Worm (Caenorhabditis elegans) whole organism, young adult: ENCODE measurements around the gene str-19.
A peak's percentile ranks its signal among the peaks of the same experiment; 100 is the strongest.
"Not testable (repeated sequence)": the region's sequence is repeated elsewhere in the genome, so short reads cannot be mapped to it uniquely, and the experiment has no call there.

Experiments
- B0019.2 ChIP-seq: fragments of 200-800 bp; sonication (Bioruptor generic); conservative IDR thresholded peaks from 2 replicates; pipeline ENCODE4 v1.3.6; 2022; ENCODE audit warnings: missing genetic modification reagents, missing genetic modification characterization, missing compliant biosample characterization
- B0261.1 ChIP-seq: sonication (generic microtip); optimal IDR thresholded peaks from 2 replicates; lab custom pipeline; 2016; ENCODE audit warnings: mild to moderate bottlenecking, missing genetic modification characterization, moderate library complexity, missing compliant biosample characterization
- B0336.3 ChIP-seq: fragments of 200-800 bp; sonication (Bioruptor generic); IDR thresholded peaks from 2 replicates; pipeline ENCODE4 v1.3.6; 2022; ENCODE audit warnings: missing genetic modification characterization, missing compliant biosample characterization
- C17E4.6 ChIP-seq: fragments of 200-800 bp; sonication (Bioruptor generic); IDR thresholded peaks from 2 replicates; pipeline ENCODE4 v1.3.6; 2022; ENCODE audit warnings: missing genetic modification reagents, missing genetic modification characterization, missing compliant biosample characterization
- D2030.7 ChIP-seq: fragments of 200-800 bp; sonication (Bioruptor generic); IDR thresholded peaks from 2 replicates; pipeline ENCODE4 v1.3.6; 2022; ENCODE audit warnings: missing genetic modification reagents, missing genetic modification characterization, missing compliant biosample characterization
- F37B4.10 ChIP-seq: fragments of 200-800 bp; sonication (Bioruptor generic); IDR thresholded peaks from 2 replicates; pipeline ENCODE4 v1.3.6; 2022; ENCODE audit warnings: missing genetic modification characterization, missing compliant biosample characterization
- F39B2.1 ChIP-seq: fragments of 200-800 bp; sonication (Bioruptor generic); IDR thresholded peaks from 2 replicates; pipeline ENCODE4 v1.3.6; 2022; ENCODE audit warnings: missing genetic modification reagents, missing genetic modification characterization, missing compliant biosample characterization
- Y53F4B.3 ChIP-seq: fragments of 200-800 bp; sonication (Bioruptor generic); IDR thresholded peaks from 2 replicates; pipeline ENCODE4 v1.3.6; 2022; ENCODE audit warnings: missing genetic modification reagents, missing genetic modification characterization, missing compliant biosample characterization
- Y53G8AR.9 ChIP-seq: fragments of 200-800 bp; sonication (Bioruptor generic); conservative IDR thresholded peaks from 2 replicates; pipeline ENCODE4 v1.3.6; 2022; ENCODE audit warnings: missing genetic modification reagents, missing genetic modification characterization, missing compliant biosample characterization
- Y56A3A.18 ChIP-seq: fragments of 200-800 bp; sonication (Bioruptor generic); IDR thresholded peaks from 2 replicates; pipeline ENCODE4 v1.3.6; 2022; ENCODE audit warnings: missing genetic modification reagents, missing genetic modification characterization, missing compliant biosample characterization
- Y95B8A.8 ChIP-seq: fragments of 200-800 bp; sonication (Bioruptor generic); IDR thresholded peaks from 2 replicates; pipeline ENCODE4 v1.3.6; 2022; ENCODE audit warnings: missing genetic modification reagents, missing genetic modification characterization, missing compliant biosample characterization
- aptf-3 ChIP-seq: fragments of 200-800 bp; sonication (Bioruptor generic); IDR thresholded peaks from 2 replicates; pipeline ENCODE4 v1.3.6; 2022; ENCODE audit warnings: missing genetic modification characterization, missing compliant biosample characterization
- attf-3 ChIP-seq: fragments of 200-800 bp; sonication (Bioruptor generic); conservative IDR thresholded peaks from 2 replicates; pipeline ENCODE4 v1.3.6; 2022; ENCODE audit warnings: missing genetic modification reagents, missing genetic modification characterization, missing compliant biosample characterization
- attf-6 ChIP-seq: fragments of 200-800 bp; sonication (Bioruptor generic); IDR thresholded peaks from 2 replicates; pipeline ENCODE4 v1.3.6; 2022; ENCODE audit warnings: missing genetic modification reagents, missing genetic modification characterization, missing compliant biosample characterization
- bed-1 ChIP-seq: fragments of 200-800 bp; sonication (Bioruptor generic); IDR thresholded peaks from 2 replicates; pipeline ENCODE4 v1.3.6; 2022; ENCODE audit warnings: missing genetic modification reagents, missing genetic modification characterization, missing compliant biosample characterization
- bed-2 ChIP-seq: fragments of 200-800 bp; sonication (Bioruptor generic); IDR thresholded peaks from 2 replicates; pipeline ENCODE4 v1.3.6; 2022; ENCODE audit warnings: missing genetic modification reagents, missing genetic modification characterization, missing compliant biosample characterization
- cebp-1 ChIP-seq, 2 experiments: fragments of 200-800 bp in 1 of 2; sonication (Bioruptor generic) in 1 of 2; sonication (generic microtip) in 1 of 2; IDR thresholded peaks in 1 of 2; optimal IDR thresholded peaks in 1 of 2; 2 replicates each; pipeline versions ENCODE4 v1.3.6 to Lab custom; 2017 to 2022; ENCODE audit warnings: missing compliant biosample characterization in 2 of 2, missing genetic modification characterization in 2 of 2, mild to moderate bottlenecking in 1 of 2, missing genetic modification reagents in 1 of 2, moderate library complexity in 1 of 2
- cebp-2 ChIP-seq: fragments of 200-800 bp; sonication (Bioruptor generic); IDR thresholded peaks from 2 replicates; pipeline ENCODE4 v1.3.6; 2022; ENCODE audit warnings: missing genetic modification characterization, missing compliant biosample characterization
- ceh-100 ChIP-seq: fragments of 200-800 bp; sonication (Bioruptor generic); IDR thresholded peaks from 2 replicates; pipeline ENCODE4 v1.3.6; 2022; ENCODE audit warnings: missing genetic modification reagents, missing genetic modification characterization, missing compliant biosample characterization
- ceh-40 ChIP-seq: fragments of 200-800 bp; sonication (Bioruptor generic); IDR thresholded peaks from 2 replicates; pipeline ENCODE4 v1.3.6; 2022; ENCODE audit warnings: missing genetic modification characterization, missing compliant biosample characterization
- ceh-58 ChIP-seq: fragments of 200-800 bp; sonication (Bioruptor generic); IDR thresholded peaks from 2 replicates; pipeline ENCODE4 v1.3.6; 2022; ENCODE audit warnings: missing genetic modification characterization, missing compliant biosample characterization
- ceh-91 ChIP-seq: fragments of 200-800 bp; sonication (Bioruptor generic); IDR thresholded peaks from 2 replicates; pipeline ENCODE4 v1.3.6; 2022; ENCODE audit warnings: missing genetic modification reagents, missing genetic modification characterization, missing compliant biosample characterization
- dox-1 ChIP-seq: fragments of 200-800 bp; sonication (Bioruptor generic); IDR thresholded peaks from 2 replicates; pipeline ENCODE4 v1.3.6; 2022; ENCODE audit warnings: missing genetic modification reagents, missing genetic modification characterization, missing compliant biosample characterization
- egl-18 ChIP-seq: fragments of 200-800 bp; sonication (Bioruptor generic); IDR thresholded peaks from 2 replicates; pipeline ENCODE4 v1.3.6; 2022; ENCODE audit warnings: missing genetic modification reagents, missing genetic modification characterization, missing compliant biosample characterization
- egl-44 ChIP-seq: fragments of 200-800 bp; sonication (Bioruptor generic); IDR thresholded peaks from 2 replicates; pipeline ENCODE4 v1.3.6; 2022; ENCODE audit warnings: missing genetic modification reagents, missing genetic modification characterization, missing compliant biosample characterization
- egrh-3 ChIP-seq: fragments of 200-800 bp; sonication (Bioruptor generic); IDR thresholded peaks from 2 replicates; pipeline ENCODE4 v1.3.6; 2022; ENCODE audit warnings: missing genetic modification reagents, missing genetic modification characterization, missing compliant biosample characterization
- ekl-4 ChIP-seq: fragments of 200-800 bp; sonication (Bioruptor generic); IDR thresholded peaks from 2 replicates; pipeline ENCODE4 v1.3.6; 2022; ENCODE audit warnings: missing genetic modification reagents, missing genetic modification characterization, missing compliant biosample characterization
- hmg-1.2 ChIP-seq: fragments of 200-800 bp; sonication (Bioruptor generic); IDR thresholded peaks from 2 replicates; pipeline ENCODE4 v1.3.6; 2022; ENCODE audit warnings: missing genetic modification reagents, missing genetic modification characterization, missing compliant biosample characterization
- hrde-1 ChIP-seq: sonication (generic microtip); optimal IDR thresholded peaks from 2 replicates; lab custom pipeline; 2016; ENCODE audit warnings: missing genetic modification characterization, mild to moderate bottlenecking, missing compliant biosample characterization, moderate library complexity, missing genotype, missing genetic modification reagents, borderline replicate concordance
- lin-26 ChIP-seq: fragments of 200-800 bp; sonication (Bioruptor generic); IDR thresholded peaks from 2 replicates; pipeline ENCODE4 v1.3.6; 2022; ENCODE audit warnings: missing genetic modification reagents, missing genetic modification characterization, missing compliant biosample characterization
- lin-54 ChIP-seq: fragments of 200-800 bp; sonication (Bioruptor generic); optimal IDR thresholded peaks from 2 replicates; lab custom pipeline; 2018; ENCODE audit warnings: mild to moderate bottlenecking, missing genetic modification characterization, missing compliant biosample characterization
- lir-1 ChIP-seq: fragments of 200-800 bp; sonication (Bioruptor generic); conservative IDR thresholded peaks from 2 replicates; pipeline ENCODE4 v1.3.6; 2022; ENCODE audit warnings: missing genetic modification reagents, missing genetic modification characterization, missing compliant biosample characterization
- madf-3 ChIP-seq: fragments of 200-800 bp; sonication (Bioruptor generic); IDR thresholded peaks from 2 replicates; pipeline ENCODE4 v1.3.6; 2022; ENCODE audit warnings: missing genetic modification reagents, missing genetic modification characterization, missing compliant biosample characterization
- madf-6 ChIP-seq: fragments of 200-800 bp; sonication (Bioruptor generic); IDR thresholded peaks from 2 replicates; pipeline ENCODE4 v1.3.6; 2022; ENCODE audit warnings: missing genetic modification reagents, missing genetic modification characterization, missing compliant biosample characterization
- mcd-1 ChIP-seq: fragments of 200-800 bp; sonication (Bioruptor generic); IDR thresholded peaks from 2 replicates; pipeline ENCODE4 v1.3.6; 2022; ENCODE audit warnings: missing genetic modification reagents, missing genetic modification characterization, missing compliant biosample characterization
- mes-4 ChIP-seq: sonication (generic microtip); optimal IDR thresholded peaks from 2 replicates; lab custom pipeline; 2016; ENCODE audit warnings: missing genotype, missing genetic modification characterization, missing compliant biosample characterization
- nfyb-1 ChIP-seq: fragments of 200-800 bp; sonication (Bioruptor generic); IDR thresholded peaks from 2 replicates; pipeline ENCODE4 v1.3.6; 2022; ENCODE audit warnings: missing genetic modification reagents, missing genetic modification characterization, missing compliant biosample characterization
- nhr-120 ChIP-seq: fragments of 200-800 bp; sonication (Bioruptor generic); IDR thresholded peaks from 2 replicates; pipeline ENCODE4 v1.3.6; 2022; ENCODE audit warnings: missing genetic modification characterization, missing compliant biosample characterization
- nhr-90 ChIP-seq: sonication (generic microtip); optimal IDR thresholded peaks from 2 replicates; lab custom pipeline; 2016; ENCODE audit warnings: missing genotype, mild to moderate bottlenecking, missing genetic modification characterization, missing compliant biosample characterization
- pbrm-1 ChIP-seq: fragments of 200-800 bp; sonication (Bioruptor generic); IDR thresholded peaks from 2 replicates; pipeline ENCODE4 v1.3.6; 2022; ENCODE audit warnings: missing genetic modification reagents, missing genetic modification characterization, missing compliant biosample characterization
- rcor-1 ChIP-seq: fragments of 200-800 bp; sonication (Bioruptor generic); IDR thresholded peaks from 2 replicates; pipeline ENCODE4 v1.3.6; 2022; ENCODE audit warnings: missing genetic modification reagents, missing genetic modification characterization, missing compliant biosample characterization
- rpc-1 ChIP-seq, 2 experiments: fragments of 150-350 bp in 1 of 2; sonication (generic microtip) in 1 of 2; optimal IDR thresholded peaks; 2 replicates each; lab custom pipeline; 2014 to 2018; ENCODE audit warnings: missing biosample characterization in 1 of 2, missing genetic modification characterization in 1 of 2, missing genetic modification reagents in 1 of 2, missing genotype in 1 of 2
- sea-2 ChIP-seq: fragments of 200-800 bp; sonication (Bioruptor generic); IDR thresholded peaks from 2 replicates; pipeline ENCODE4 v1.3.6; 2022; ENCODE audit warnings: missing genetic modification characterization, missing compliant biosample characterization
- tbp1 ChIP-seq: fragments of 200-800 bp; sonication (Bioruptor generic); optimal IDR thresholded peaks from 2 replicates; lab custom pipeline; 2018; ENCODE audit warnings: mild to moderate bottlenecking, missing genetic modification characterization, missing compliant biosample characterization
- ztf-18 ChIP-seq: sonication (generic microtip); optimal IDR thresholded peaks from 2 replicates; lab custom pipeline; 2016; ENCODE audit warnings: missing genotype, mild to moderate bottlenecking, missing genetic modification characterization, missing compliant biosample characterization
- ztf-25 ChIP-seq: fragments of 200-800 bp; sonication (Bioruptor generic); IDR thresholded peaks from 2 replicates; pipeline ENCODE4 v1.3.6; 2022; ENCODE audit warnings: missing genetic modification reagents, missing genetic modification characterization, missing compliant biosample characterization
- ztf-28 ChIP-seq: fragments of 200-800 bp; sonication (Bioruptor generic); IDR thresholded peaks from 2 replicates; pipeline ENCODE4 v1.3.6; 2022; ENCODE audit warnings: missing genetic modification reagents, missing genetic modification characterization, missing compliant biosample characterization

str-19 gene

DNA sequence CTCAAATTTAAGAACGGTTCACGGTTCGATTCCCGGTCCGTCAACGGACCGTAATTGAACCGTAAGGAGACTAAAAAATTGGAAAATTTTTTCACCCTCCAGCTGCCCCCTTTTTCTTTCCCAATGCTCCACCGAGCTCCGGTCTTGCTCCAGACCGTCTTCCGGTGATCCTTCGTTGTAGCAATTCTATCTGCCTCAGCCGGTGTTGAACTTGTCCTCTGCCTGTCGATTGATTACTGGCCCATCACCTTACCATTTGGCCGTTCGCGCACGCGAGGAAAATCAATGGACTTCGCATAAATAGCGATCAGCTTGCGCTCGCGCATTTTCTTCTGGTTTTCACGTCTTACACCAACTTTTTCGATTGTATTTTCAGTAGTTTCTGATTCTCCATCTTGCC, 23.1 kb upstream of the str-19 start:
- TF ChIP-seq nhr-120 (GFP tag; lab: Robert Waterston, UW) (peak; percentile 86; the same call in 1 of the 2 replicates), D2030.7 (GFP tag; lab: Robert Waterston, UW) (peak; percentile 89), ztf-28 (GFP tag; lab: Robert Waterston, UW) (peak; percentile 77; the same call in 1 of the 2 replicates), hrde-1 (tag; lab: Kevin White, UChicago) (peak; percentile 17), nhr-90 (peak; percentile 19), B0019.2 (GFP tag; lab: Robert Waterston, UW) (peak; percentile 53), Y95B8A.8 (GFP tag; lab: Robert Waterston, UW) (peak; percentile 69; the same call in 1 of the 2 replicates), dox-1 (GFP tag; lab: Robert Waterston, UW) (peak; percentile 83), Y53F4B.3 (GFP tag; lab: Robert Waterston, UW) (peak; percentile 76), ceh-40 (GFP tag; lab: Robert Waterston, UW) (0 out of 2 replicates have a peak, but pooled peaks have one; percentile 40), aptf-3 (GFP tag; lab: Robert Waterston, UW) (peak; percentile 95; the same call in 1 of the 2 replicates), F39B2.1 (GFP tag; lab: Robert Waterston, UW) (peak; percentile 74), bed-2 (GFP tag; lab: Robert Waterston, UW) (peak; percentile 85), ekl-4 (GFP tag; lab: Robert Waterston, UW) (peak; percentile 85), lin-26 (peak; percentile 99), madf-3 (GFP tag; lab: Robert Waterston, UW) (peak; percentile 81), B0261.1 (tag; lab: Kevin White, UChicago) (peak; percentile 60), hmg-1.2 (GFP tag; lab: Robert Waterston, UW) (peak; percentile 65), egl-44 (peak; percentile 95), Y53G8AR.9 (GFP tag; lab: Robert Waterston, UW) (peak; percentile 84), ceh-100 (GFP tag; lab: Robert Waterston, UW) (peak; percentile 74), Y56A3A.18 (GFP tag; lab: Robert Waterston, UW) (peak; percentile 66), madf-6 (GFP tag; lab: Robert Waterston, UW) (peak; percentile 79), rpc-1 (tag; optimal IDR thresholded peaks at IDR 0.05; lab: Kevin White, UChicago) (peak; percentile 61), bed-1 (GFP tag; lab: Robert Waterston, UW) (peak; percentile 84; the same call in 1 of the 2 replicates), pbrm-1 (peak; percentile 76), B0336.3 (GFP tag; lab: Robert Waterston, UW) (0 out of 2 replicates have a peak, but pooled peaks have one; percentile 30), ceh-91 (0 out of 2 replicates have a peak, but pooled peaks have one; percentile 19), cebp-2 (GFP tag; lab: Robert Waterston, UW) (peak; percentile 94; the same call in 1 of the 2 replicates), lir-1 (0 out of 2 replicates have a peak, but pooled peaks have one; percentile 37), egl-18 (GFP tag; lab: Robert Waterston, UW) (0 out of 2 replicates have a peak, but pooled peaks have one; percentile 29), cebp-1 (GFP tag; IDR thresholded peaks at IDR 0.05; lab: Robert Waterston, UW) (peak; percentile 59), sea-2 (GFP tag; lab: Robert Waterston, UW) (0 out of 2 replicates have a peak, but pooled peaks have one; percentile 60), lin-54 (GFP tag; lab: Kevin White, UChicago) (peak; percentile 52), mcd-1 (GFP tag; lab: Robert Waterston, UW) (peak; percentile 79), ztf-18 (tag; lab: Kevin White, UChicago) (peak; percentile 80), C17E4.6 (peak; percentile 84), mes-4 (tag; lab: Kevin White, UChicago) (peak; percentile 22), attf-6 (peak; percentile 89), egrh-3 (GFP tag; lab: Robert Waterston, UW) (peak; percentile 41; the same call in 1 of the 2 replicates), ztf-25 (GFP tag; lab: Robert Waterston, UW) (peak; percentile 72; the same call in 1 of the 2 replicates), attf-3 (0 out of 2 replicates have a peak, but pooled peaks have one; percentile 35), nfyb-1 (GFP tag; lab: Robert Waterston, UW) (peak; percentile 87), F37B4.10 (GFP tag; lab: Robert Waterston, UW) (peak; percentile 89; the same call in 1 of the 2 replicates), tbp1 (peak; percentile 82), ceh-58 (GFP tag; lab: Robert Waterston, UW) (peak; percentile 91), rcor-1 (peak; percentile 80)
- TF ChIP-seq rpc-1 (optimal IDR thresholded peaks at IDR 0.05; lab: Kevin White, UChicago); cebp-1 (tag; optimal IDR thresholded peaks at IDR 0.05; lab: Kevin White, UChicago): not testable (repeated sequence)
